Worm (Caenorhabditis elegans): ENCODE measurements around the gene str-96.
"Not testable (repeated sequence)": the region's sequence is repeated elsewhere in the genome, so short reads cannot be mapped to it uniquely, and the experiment has no call there.

- not testable (repeated sequence) for TF ChIP-seq dpl-1 (GFP tag; optimal IDR thresholded peaks at IDR 0.05); nhr-41 (GFP tag; IDR thresholded peaks at IDR 0.05)
Measured at ce11 chrV:15250304-15250703, 43.5 kb downstream of the str-96 start, which contains the start of gene srd-28.

All from whole organism, L4 larva.